Fruit fly (Drosophila melanogaster) whole organism, adult: ENCODE measurements around the gene WDR79.

Source experiments
- CG11617 ChIP-seq: fragments of 200-800 bp; sonication (Bioruptor generic); optimal IDR thresholded peaks from 2 replicates; lab custom pipeline; 2017; ENCODE audit warnings: mild to moderate bottlenecking, missing biosample characterization, missing genetic modification reagents, missing genetic modification characterization
- CG12768 ChIP-seq: fragments of 200-800 bp; sonication (Bioruptor generic); optimal IDR thresholded peaks from 2 replicates; lab custom pipeline; 2017; ENCODE audit warnings: missing biosample characterization, missing genetic modification characterization, mild to moderate bottlenecking, moderate library complexity, missing genetic modification reagents
- CG14711 ChIP-seq: fragments of 200-800 bp; sonication (Bioruptor generic); optimal IDR thresholded peaks from 2 replicates; lab custom pipeline; 2018; ENCODE audit warnings: missing biosample characterization, mild to moderate bottlenecking, missing genetic modification characterization, moderate library complexity
- CG1620 ChIP-seq: fragments of 200-800 bp; sonication (Bioruptor generic); optimal IDR thresholded peaks from 2 replicates; lab custom pipeline; 2016; ENCODE audit warnings: missing biosample characterization, missing genetic modification characterization
- CG33017 ChIP-seq: fragments of 200-800 bp; sonication (Bioruptor generic); optimal IDR thresholded peaks from 2 replicates; lab custom pipeline; 2018; ENCODE audit warnings: missing biosample characterization, mild to moderate bottlenecking, missing genetic modification characterization, moderate library complexity
- CG5204 ChIP-seq: fragments of 200-800 bp; sonication (Bioruptor generic); optimal IDR thresholded peaks from 2 replicates; lab custom pipeline; 2016; ENCODE audit warnings: missing biosample characterization, missing genetic modification characterization
- CG7045 ChIP-seq: fragments of 200-800 bp; sonication (Bioruptor generic); optimal IDR thresholded peaks from 2 replicates; lab custom pipeline; 2017; ENCODE audit warnings: missing biosample characterization, mild to moderate bottlenecking, missing genetic modification characterization
- CG7101 ChIP-seq: fragments of 200-800 bp; sonication (Bioruptor generic); optimal IDR thresholded peaks from 2 replicates; lab custom pipeline; 2018; ENCODE audit warnings: missing biosample characterization, mild to moderate bottlenecking, missing genetic modification characterization, moderate library complexity
- Clk ChIP-seq: fragments of 200-800 bp; sonication (Bioruptor generic); optimal IDR thresholded peaks from 2 replicates; lab custom pipeline; 2017; ENCODE audit warnings: missing biosample characterization, missing genetic modification characterization
- Crg-1 ChIP-seq: fragments of 200-800 bp; sonication (Bioruptor generic); optimal IDR thresholded peaks from 2 replicates; lab custom pipeline; 2016; ENCODE audit warnings: missing biosample characterization, missing genetic modification characterization
- Mnt ChIP-seq: fragments of 200-800 bp; sonication (Bioruptor generic); optimal IDR thresholded peaks from 2 replicates; lab custom pipeline; 2016; ENCODE audit warnings: missing biosample characterization, mild to moderate bottlenecking, missing genetic modification characterization
- cic ChIP-seq: fragments of 200-800 bp; sonication (Bioruptor generic); optimal IDR thresholded peaks from 2 replicates; lab custom pipeline; 2017; ENCODE audit warnings: missing biosample characterization, mild to moderate bottlenecking, missing genetic modification characterization, moderate library complexity
- kay ChIP-seq: fragments of 200-800 bp; sonication (Bioruptor generic); peaks from one replicate; lab custom pipeline; 2016; ENCODE audit warnings: missing biosample characterization, missing genetic modification characterization, borderline replicate concordance
- tj ChIP-seq: fragments of 200-800 bp; sonication (Bioruptor generic); optimal IDR thresholded peaks from 3 replicates; lab custom pipeline; 2017; ENCODE audit warnings: missing biosample characterization, mild to moderate bottlenecking, missing genetic modification characterization, moderate library complexity

DNA sequence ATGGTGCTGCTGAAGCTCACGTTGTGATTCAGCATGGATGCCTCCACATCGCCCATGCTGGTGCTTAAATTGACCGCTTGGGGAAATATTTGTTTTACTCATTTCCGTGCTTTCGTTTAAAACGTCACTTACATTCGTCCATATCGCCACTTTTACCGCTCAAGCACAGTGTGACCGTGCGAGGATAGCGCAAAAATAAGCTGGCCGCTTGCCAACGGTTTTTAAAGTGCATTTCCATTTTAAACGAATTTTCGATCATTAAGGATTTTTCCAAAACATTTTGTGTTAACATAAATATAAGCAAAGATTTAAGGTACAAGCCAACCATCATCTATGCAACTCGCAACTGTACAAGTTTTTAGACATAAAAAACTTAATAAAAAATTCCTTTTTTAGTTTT is at the start of gene WDR79:
- no peak for TF ChIP-seq Crg-1 (GFP tag; lab: Kevin White, UChicago)
- TF ChIP-seq CG11617 (GFP tag; lab: Kevin White, UChicago) = no peak
- TF ChIP-seq Clk = no peak
- no peak for TF ChIP-seq Mnt (GFP tag; lab: Kevin White, UChicago)
- no peak for TF ChIP-seq CG7045 (GFP tag; lab: Kevin White, UChicago)
- TF ChIP-seq CG12768 (GFP tag; lab: Kevin White, UChicago) = no peak
- TF ChIP-seq CG33017 (tag; lab: Kevin White, UChicago) = no peak
- TF ChIP-seq CG14711 (tag; lab: Kevin White, UChicago) = no peak
- TF ChIP-seq cic (GFP tag; lab: Kevin White, UChicago) = no peak
- no peak for TF ChIP-seq CG7101
- no peak for TF ChIP-seq kay
- no peak for TF ChIP-seq tj (GFP tag; lab: Kevin White, UChicago)
- no peak for TF ChIP-seq CG5204 (GFP tag; lab: Kevin White, UChicago)
- no peak for TF ChIP-seq CG1620 (GFP tag; lab: Kevin White, UChicago)
